Worm (Caenorhabditis elegans) whole organism, L2 larva: ENCODE data around the gene srab-10.

Source experiments
- C34F6.9 ChIP-seq: fragments of 150-350 bp; optimal IDR thresholded peaks from 2 replicates; lab custom pipeline; 2014; ENCODE audit warnings: missing biosample characterization, missing genetic modification characterization
- F13H6.1 ChIP-seq: sonication (generic microtip); optimal IDR thresholded peaks from 2 replicates; lab custom pipeline; 2016; ENCODE audit warnings: missing genetic modification characterization, missing compliant biosample characterization
- R02D3.7 ChIP-seq: fragments of 150-350 bp; optimal IDR thresholded peaks from 2 replicates; lab custom pipeline; 2014; ENCODE audit warnings: missing biosample characterization, missing genetic modification characterization
- Y55F3AM.14 ChIP-seq: fragments of 200-800 bp; sonication (Bioruptor generic); optimal IDR thresholded peaks from 2 replicates; lab custom pipeline; 2018; ENCODE audit warnings: mild to moderate bottlenecking, missing genetic modification characterization, missing compliant biosample characterization
- alr-1 ChIP-seq: fragments of 150-350 bp; optimal IDR thresholded peaks from 2 replicates; lab custom pipeline; 2014; ENCODE audit warnings: missing biosample characterization, missing genetic modification characterization
- ama-1 ChIP-seq: fragments of 150-350 bp; optimal IDR thresholded peaks from 2 replicates; lab custom pipeline; 2018; ENCODE audit warnings: inconsistent platforms
- blmp-1 ChIP-seq: sonication (generic microtip); optimal IDR thresholded peaks from 2 replicates; lab custom pipeline; 2017; ENCODE audit warnings: missing genetic modification characterization, mild to moderate bottlenecking, missing compliant biosample characterization, antibody characterized with exemption, moderate library complexity; ENCODE audit not compliant: insufficient read depth
- ceh-16 ChIP-seq: fragments of 150-350 bp; optimal IDR thresholded peaks from 2 replicates; lab custom pipeline; 2014; ENCODE audit warnings: missing biosample characterization, missing genetic modification characterization
- ceh-82 ChIP-seq: fragments of 150-350 bp; optimal IDR thresholded peaks from 2 replicates; lab custom pipeline; 2014; ENCODE audit warnings: missing biosample characterization, missing genetic modification characterization
- dmd-4 ChIP-seq: sonication (generic microtip); optimal IDR thresholded peaks from 2 replicates; lab custom pipeline; 2017; ENCODE audit warnings: missing biosample characterization, missing genetic modification characterization
- elt-1 ChIP-seq: fragments of 150-350 bp; optimal IDR thresholded peaks from 2 replicates; lab custom pipeline; 2014; ENCODE audit warnings: missing biosample characterization, missing genetic modification characterization
- elt-3 ChIP-seq: sonication (generic microtip); optimal IDR thresholded peaks from 2 replicates; lab custom pipeline; 2017; ENCODE audit warnings: missing biosample characterization, missing genetic modification characterization
- fos-1 ChIP-seq: fragments of 150-350 bp; optimal IDR thresholded peaks from 2 replicates; lab custom pipeline; 2014; ENCODE audit warnings: missing biosample characterization, missing genetic modification characterization
- lin-11 ChIP-seq: fragments of 150-350 bp; sonication (generic microtip); optimal IDR thresholded peaks from 2 replicates; lab custom pipeline; 2014; ENCODE audit warnings: missing biosample characterization, missing genetic modification characterization, inconsistent platforms, mixed read lengths
- lin-39 ChIP-seq: fragments of 150-350 bp; optimal IDR thresholded peaks from 2 replicates; lab custom pipeline; 2014; ENCODE audit warnings: missing biosample characterization, missing genetic modification reagents, missing genetic modification characterization
- mab-5 ChIP-seq: fragments of 150-350 bp; optimal IDR thresholded peaks from 2 replicates; lab custom pipeline; 2014; ENCODE audit warnings: missing biosample characterization, missing genetic modification characterization
- mbf-1 ChIP-seq: sonication (generic microtip); optimal IDR thresholded peaks from 2 replicates; lab custom pipeline; 2017; ENCODE audit warnings: missing biosample characterization, missing genetic modification characterization
- nhr-11 ChIP-seq: fragments of 150-350 bp; optimal IDR thresholded peaks from 2 replicates; lab custom pipeline; 2014; ENCODE audit warnings: missing biosample characterization, missing genetic modification characterization
- nhr-129 ChIP-seq: fragments of 150-350 bp; optimal IDR thresholded peaks from 2 replicates; lab custom pipeline; 2014; ENCODE audit warnings: missing biosample characterization, missing genetic modification characterization
- nhr-21 ChIP-seq: fragments of 150-350 bp; optimal IDR thresholded peaks from 2 replicates; lab custom pipeline; 2014; ENCODE audit warnings: missing biosample characterization, missing genetic modification characterization
- nhr-23 ChIP-seq: fragments of 150-350 bp; optimal IDR thresholded peaks from 2 replicates; lab custom pipeline; 2014; ENCODE audit warnings: missing biosample characterization, missing genetic modification reagents, missing genetic modification characterization
- nhr-237 ChIP-seq: fragments of 150-350 bp; optimal IDR thresholded peaks from 2 replicates; lab custom pipeline; 2014; ENCODE audit warnings: missing biosample characterization, missing genetic modification characterization
- nhr-25 ChIP-seq: fragments of 150-350 bp; sonication (generic microtip); optimal IDR thresholded peaks from 3 replicates; lab custom pipeline; 2014; ENCODE audit warnings: missing biosample characterization, missing genetic modification characterization
- nhr-6 ChIP-seq: fragments of 150-350 bp; optimal IDR thresholded peaks from 2 replicates; lab custom pipeline; 2014; ENCODE audit warnings: missing biosample characterization, missing genetic modification characterization
- nhr-77 ChIP-seq: fragments of 150-350 bp; optimal IDR thresholded peaks from 2 replicates; lab custom pipeline; 2014; ENCODE audit warnings: missing biosample characterization, missing genetic modification characterization
- sem-4 ChIP-seq: fragments of 150-350 bp; optimal IDR thresholded peaks from 2 replicates; lab custom pipeline; 2014; ENCODE audit warnings: missing biosample characterization, missing genetic modification reagents, missing genetic modification characterization
- sma-3 ChIP-seq: sonication (generic microtip); optimal IDR thresholded peaks from 2 replicates; lab custom pipeline; 2016; ENCODE audit warnings: missing genetic modification reagents, missing genetic modification characterization, missing compliant biosample characterization
- snpc-4 ChIP-seq: fragments of 150-350 bp; optimal IDR thresholded peaks from 2 replicates; lab custom pipeline; 2014; ENCODE audit warnings: missing biosample characterization, missing genetic modification characterization
- unc-55 ChIP-seq: fragments of 150-350 bp; sonication (generic microtip); optimal IDR thresholded peaks from 3 replicates; lab custom pipeline; 2014; ENCODE audit warnings: missing biosample characterization, missing genetic modification reagents, missing genetic modification characterization
- unc-62 ChIP-seq: fragments of 150-350 bp; optimal IDR thresholded peaks from 2 replicates; lab custom pipeline; 2014; ENCODE audit warnings: missing biosample characterization, missing genetic modification reagents, missing genetic modification characterization
- zag-1 ChIP-seq: fragments of 150-350 bp; optimal IDR thresholded peaks from 2 replicates; lab custom pipeline; 2014; ENCODE audit warnings: missing biosample characterization, missing genetic modification characterization
- ztf-1 ChIP-seq: fragments of 200-800 bp; sonication (Bioruptor generic); conservative IDR thresholded peaks from 2 replicates; pipeline ENCODE4 v1.3.6; 2022; ENCODE audit warnings: missing genetic modification characterization, missing compliant biosample characterization
- ztf-11 ChIP-seq: sonication (generic microtip); optimal IDR thresholded peaks from 2 replicates; lab custom pipeline; 2017; ENCODE audit warnings: missing biosample characterization, missing genetic modification characterization

The srab-10 gene

ce11 chrV:3165438-3165837 is 21.0 kb upstream of the srab-10 start, which contains the start of gene C36C5.14:
Gene C36C5.14 (minus strand): TSS chrV:3165538.
- no peak for TF ChIP-seq nhr-77 (tag; lab: Kevin White, UChicago)
- TF ChIP-seq nhr-23 (tag; lab: Kevin White, UChicago): no peak
- TF ChIP-seq F13H6.1 (tag; lab: Kevin White, UChicago): no peak
- TF ChIP-seq nhr-6: no peak
- TF ChIP-seq ztf-1 (GFP tag; lab: Robert Waterston, UW): no peak
- no peak for TF ChIP-seq lin-11 (tag; lab: Kevin White, UChicago)
- TF ChIP-seq unc-55 (GFP tag; lab: Kevin White, UChicago): no peak
- TF ChIP-seq ceh-16 (tag; lab: Kevin White, UChicago): no peak
- TF ChIP-seq blmp-1 (tag; lab: Kevin White, UChicago): no peak
- no peak for TF ChIP-seq ceh-82 (tag; lab: Kevin White, UChicago)
- TF ChIP-seq dmd-4: no peak
- TF ChIP-seq R02D3.7 (tag; lab: Kevin White, UChicago): no peak
- TF ChIP-seq ama-1 (lab: Kevin White, UChicago): no peak
- TF ChIP-seq nhr-11 (tag; lab: Kevin White, UChicago): no peak
- TF ChIP-seq nhr-21 (tag; lab: Kevin White, UChicago): no peak
- TF ChIP-seq zag-1 (tag; lab: Kevin White, UChicago): no peak
- TF ChIP-seq nhr-25 (tag; lab: Kevin White, UChicago): no peak

- no peak for TF ChIP-seq nhr-21 (tag; lab: Kevin White, UChicago)
- no peak for TF ChIP-seq elt-1 (tag; lab: Kevin White, UChicago)
- TF ChIP-seq nhr-11 (tag; lab: Kevin White, UChicago): no peak
- TF ChIP-seq alr-1: no peak
- no peak for TF ChIP-seq nhr-237 (tag; lab: Kevin White, UChicago)
- TF ChIP-seq fos-1 (tag; lab: Kevin White, UChicago): no peak
- no peak for TF ChIP-seq Y55F3AM.14 (GFP tag; lab: Kevin White, UChicago)
- no peak for TF ChIP-seq ceh-16 (tag; lab: Kevin White, UChicago)
- TF ChIP-seq mbf-1 (tag; lab: Kevin White, UChicago): no peak
- no peak for TF ChIP-seq sem-4
- TF ChIP-seq, all 48 proteins: peak for 0
These were observed 18.7 kb upstream of the srab-10 start for ce11 chrV:3163143-3163542.

ce11 chrV:3162299-3162698 is 17.9 kb upstream of the srab-10 start:
- TF ChIP-seq snpc-4 (tag; lab: Kevin White, UChicago) (no peak), lin-11 (tag; lab: Kevin White, UChicago) (no peak), elt-1 (tag; lab: Kevin White, UChicago) (no peak), R02D3.7 (tag; lab: Kevin White, UChicago) (no peak), nhr-23 (tag; lab: Kevin White, UChicago) (no peak), lin-39 (no peak), ztf-11 (no peak), elt-3 (no peak), nhr-129 (no peak), ztf-1 (GFP tag; lab: Robert Waterston, UW) (no peak)

DNA sequence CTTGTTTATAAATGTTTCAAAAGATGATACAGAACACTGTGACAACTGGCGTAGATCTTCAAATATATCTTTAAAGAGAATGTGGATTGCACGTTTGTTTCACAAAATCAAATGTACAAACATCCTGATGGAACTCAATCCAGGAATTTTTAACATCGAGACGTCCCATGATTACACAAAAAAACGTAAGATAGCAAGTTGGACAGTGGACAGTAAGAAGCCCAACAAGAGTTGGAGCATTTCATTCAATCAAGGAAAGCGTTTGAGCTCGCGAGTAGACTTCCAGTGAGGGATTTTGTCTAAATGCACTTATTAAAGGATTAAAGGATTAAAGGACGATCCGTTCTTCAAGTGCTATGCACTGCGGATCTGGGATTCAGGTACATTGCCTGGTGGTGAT is 14.9 kb upstream of the srab-10 start, which contains the start of gene C36C5.12:
Gene C36C5.12 (minus strand): TSS at position 101 of the 400 bp plus-strand sequence.
- no peak for TF ChIP-seq elt-3

ce11 chrV:3158379-3158778 is 14.0 kb upstream of the srab-10 start:
- no peak for TF ChIP-seq nhr-11 (tag; lab: Kevin White, UChicago)

DNA sequence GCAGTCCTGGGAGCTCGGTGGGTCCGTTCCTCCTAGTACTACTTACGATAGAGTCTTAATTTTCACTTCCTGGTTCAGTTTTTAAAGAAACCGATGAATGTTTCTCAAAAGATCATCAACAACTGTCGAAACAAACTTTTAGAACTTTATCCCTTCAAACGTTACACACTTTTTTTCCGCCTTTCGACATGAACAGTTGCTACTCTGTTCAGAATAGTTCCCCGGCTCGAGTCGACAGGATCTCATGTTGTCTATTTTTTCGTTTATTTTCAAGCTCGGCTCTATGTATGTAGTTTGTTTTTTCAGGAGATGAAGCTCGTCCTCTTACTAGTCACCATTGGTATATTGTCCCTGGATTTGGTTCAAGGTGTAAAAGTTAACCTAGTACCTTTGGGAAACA is 12.4 kb upstream of the srab-10 start, which contains the start of gene exh-1:
Gene exh-1 (plus strand): TSS at position 301 of the 400 bp plus-strand sequence.
- TF ChIP-seq unc-62 (GFP tag; lab: Kevin White, UChicago) (no peak), sem-4 (no peak), mab-5 (tag; lab: Kevin White, UChicago) (no peak), Y55F3AM.14 (GFP tag; lab: Kevin White, UChicago) (no peak), alr-1 (no peak), mbf-1 (tag; lab: Kevin White, UChicago) (no peak), sma-3 (GFP tag; lab: Kevin White, UChicago) (no peak), nhr-11 (tag; lab: Kevin White, UChicago) (no peak), C34F6.9 (tag; lab: Kevin White, UChicago) (no peak)
